Worm (Caenorhabditis elegans) whole organism, midembryonic: Measurements from ENCODE around the gene fbxa-66.

Experiments
- T22C8.4 ChIP-seq: fragments of 200-800 bp; sonication (Bioruptor generic); IDR thresholded peaks from 2 replicates; pipeline ENCODE4 v1.3.6; 2022; ENCODE audit warnings: missing genetic modification characterization, missing compliant biosample characterization
- cog-1 ChIP-seq: sonication (generic microtip); optimal IDR thresholded peaks from 2 replicates; lab custom pipeline; 2016; ENCODE audit warnings: missing genetic modification characterization, missing compliant biosample characterization
- flt-1 ChIP-seq: fragments of 200-800 bp; sonication (Bioruptor generic); IDR thresholded peaks from 2 replicates; pipeline ENCODE4 v1.3.6; 2022; ENCODE audit warnings: missing genetic modification characterization, missing compliant biosample characterization
- klf-2 ChIP-seq: fragments of 200-800 bp; sonication (Bioruptor generic); conservative IDR thresholded peaks from 2 replicates; pipeline ENCODE4 v1.3.6; 2022; ENCODE audit warnings: missing genetic modification reagents, missing genetic modification characterization, missing compliant biosample characterization
- med-1 ChIP-seq: sonication (generic microtip); optimal IDR thresholded peaks from 2 replicates; lab custom pipeline; 2017; ENCODE audit warnings: missing genetic modification characterization, mild to moderate bottlenecking, missing compliant biosample characterization, antibody characterized with exemption, missing genetic modification reagents; ENCODE audit not compliant: insufficient read depth
- ref-1 ChIP-seq: fragments of 200-800 bp; sonication (Bioruptor generic); conservative IDR thresholded peaks from 2 replicates; pipeline ENCODE4 v1.3.6; 2022; ENCODE audit warnings: missing genetic modification reagents, missing genetic modification characterization, missing compliant biosample characterization
- tab-1 ChIP-seq: fragments of 200-800 bp; sonication (Bioruptor generic); IDR thresholded peaks from 2 replicates; pipeline ENCODE4 v1.3.6; 2022; ENCODE audit warnings: missing genetic modification characterization, missing compliant biosample characterization
- ztf-23 ChIP-seq: fragments of 200-800 bp; sonication (Bioruptor generic); IDR thresholded peaks from 2 replicates; pipeline ENCODE4 v1.3.6; 2022; ENCODE audit warnings: missing genetic modification reagents, missing genetic modification characterization, missing compliant biosample characterization
- ztf-29 ChIP-seq: fragments of 200-800 bp; sonication (Bioruptor generic); IDR thresholded peaks from 2 replicates; pipeline ENCODE4 v1.3.6; 2022; ENCODE audit warnings: missing genetic modification reagents, missing genetic modification characterization, missing compliant biosample characterization

- no peak for TF ChIP-seq flt-1
- no peak for TF ChIP-seq cog-1 (tag; lab: Kevin White, UChicago)
- no peak for TF ChIP-seq ztf-29
- no peak for TF ChIP-seq med-1
- no peak for TF ChIP-seq T22C8.4 (GFP tag; lab: Robert Waterston, UW)
- TF ChIP-seq tab-1, result no peak
- TF ChIP-seq ref-1 (GFP tag; lab: Robert Waterston, UW), result no peak
- no peak for TF ChIP-seq klf-2 (GFP tag; lab: Robert Waterston, UW)
- no peak for TF ChIP-seq ztf-23 (GFP tag; lab: Robert Waterston, UW)
Observed at ce11 chrIII:2276842-2277241, 37.0 kb downstream of the fbxa-66 start, which contains the start of gene Y54F10BM.21.
